Worm (Caenorhabditis elegans) whole organism, dauer: ENCODE measurements around the gene atg-10.

Experiments used
- unc-62 ChIP-seq: sonication (generic microtip); optimal IDR thresholded peaks from 2 replicates; lab custom pipeline; 2017; ENCODE audit warnings: missing biosample characterization, missing genetic modification reagents, missing genetic modification characterization

atg-10 gene

DNA sequence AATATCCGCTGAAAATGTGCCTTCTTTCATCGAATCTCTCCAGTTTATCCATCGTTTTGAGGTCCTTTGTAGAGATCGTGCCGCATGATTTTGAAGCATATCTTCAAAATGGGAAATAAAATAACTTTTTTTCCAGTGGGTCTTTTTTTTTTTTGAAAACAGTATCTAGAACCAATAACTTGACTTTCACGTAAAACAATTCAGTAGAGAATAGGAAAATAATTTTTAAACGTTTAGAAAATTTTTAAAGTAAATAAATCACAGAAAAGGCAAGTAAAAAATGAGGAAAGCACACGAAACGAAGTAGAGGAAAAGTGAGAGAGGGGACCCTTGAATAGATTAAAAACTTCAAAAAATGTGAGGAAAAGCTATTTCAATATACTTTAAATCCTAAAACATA is 39.9 kb downstream of the atg-10 start, which contains the start of gene chdh-1:
chdh-1 (minus strand) TSS at position 101 of the 400 bp plus-strand sequence.
- no peak for TF ChIP-seq unc-62 (GFP tag; lab: Kevin White, UChicago)

ce11 chrII:8701059-8701458 is 42.1 kb downstream of the atg-10 start:
- no peak for TF ChIP-seq unc-62 (GFP tag; lab: Kevin White, UChicago)

- TF ChIP-seq unc-62 (GFP tag; lab: Kevin White, UChicago): no peak
Observed at ce11 chrII:8701619-8702350, 42.9 kb downstream of the atg-10 start, which contains the start of gene sphk-1. sphk-1 (minus strand) TSS chrII:8701669.

- no peak for TF ChIP-seq unc-62 (GFP tag; lab: Kevin White, UChicago)
Observed at ce11 chrII:8703729-8704128, 44.8 kb downstream of the atg-10 start, which contains the start of gene ceh-7. ceh-7 (minus strand) TSS chrII:8703829.

- no peak for TF ChIP-seq unc-62 (GFP tag; lab: Kevin White, UChicago)
Observed at ce11 chrII:8704413-8704874, 45.5 kb downstream of the atg-10 start, which contains the start of gene prx-5. prx-5 (plus strand) TSS chrII:8704824.

ce11 chrII:8707024-8707423 is 48.1 kb downstream of the atg-10 start, which contains the start of gene cup-16:
cup-16 (plus strand) TSS chrII:8707155.
- TF ChIP-seq unc-62 (GFP tag; lab: Kevin White, UChicago): no peak
